Fruit fly (Drosophila melanogaster): ENCODE measurements around the gene CG15628.

CG15628 gene

dm6 chr2L:4861503-4861902 lies 39.9 kb downstream of the CG15628 start (continued):
- peak; percentile 6 for TF ChIP-seq Oli (tag; optimal IDR thresholded peaks at IDR 0.05)
- TF ChIP-seq Scr (GFP tag; IDR thresholded peaks at IDR 0.05; ENCODE audit: partially characterized antibody), result no peak
- TF ChIP-seq stwl (tag; optimal IDR thresholded peaks at IDR 0.05), result no peak
- TF ChIP-seq yki (optimal IDR thresholded peaks at IDR 0.05), result no peak
- TF ChIP-seq Hmx (GFP tag; optimal IDR thresholded peaks at IDR 0.05), result no peak
- TF ChIP-seq Dref (GFP tag; IDR thresholded peaks at IDR 0.05), result no peak
- 0 out of 3 replicates have a peak, but pooled peaks have one; percentile 27 for TF ChIP-seq Dbx (GFP tag; IDR thresholded peaks at IDR 0.05)
- peak; percentile 21; the same call in 1 of the 2 replicates for TF ChIP-seq CG31224 (GFP tag; IDR thresholded peaks at IDR 0.05)
- no peak for TF ChIP-seq eve (GFP tag; optimal IDR thresholded peaks at IDR 0.05)
- peak; percentile 57 for TF ChIP-seq mam (GFP tag; optimal IDR thresholded peaks at IDR 0.05)
- TF ChIP-seq sqz (GFP tag; optimal IDR thresholded peaks at IDR 0.05), result no peak
- no peak for TF ChIP-seq HLHmδ (GFP tag; optimal IDR thresholded peaks at IDR 0.05)
- TF ChIP-seq CG9932 (GFP tag; IDR thresholded peaks at IDR 0.05), result peak; percentile 55
- peak; percentile 39 for TF ChIP-seq scrt (GFP tag; optimal IDR thresholded peaks at IDR 0.05)
- TF ChIP-seq CG7987 (GFP tag; optimal IDR thresholded peaks at IDR 0.05), result no peak
- TF ChIP-seq sima (GFP tag; optimal IDR thresholded peaks at IDR 0.05), result no peak
- TF ChIP-seq CG2120 (GFP tag; optimal IDR thresholded peaks at IDR 0.05), result peak; percentile 37
- no peak for TF ChIP-seq Nf-YA (GFP tag; IDR thresholded peaks at IDR 0.05)
- TF ChIP-seq Sry-δ (GFP tag; optimal IDR thresholded peaks at IDR 0.05), result no peak
- TF ChIP-seq run (tag; optimal IDR thresholded peaks at IDR 0.05), result no peak
- no peak for TF ChIP-seq CG3726 (GFP tag; IDR thresholded peaks at IDR 0.05)
- TF ChIP-seq CG9437 (GFP tag; optimal IDR thresholded peaks at IDR 0.05), result no peak
- no peak for TF ChIP-seq HmgZ (tag; optimal IDR thresholded peaks at IDR 0.05)
- no peak for TF ChIP-seq pan (optimal IDR thresholded peaks at IDR 0.05)
- TF ChIP-seq pan (GFP tag; optimal IDR thresholded peaks at IDR 0.05 in 1 of 2, IDR thresholded peaks at IDR 0.05 in 1 of 2), result peak in 1 of 2 experiments; percentile 63
- TF ChIP-seq dmrt11E (tag; optimal IDR thresholded peaks at IDR 0.05), result no peak
- TF ChIP-seq CG10209 (GFP tag; optimal IDR thresholded peaks at IDR 0.05), result no peak
- TF ChIP-seq CG4424 (GFP tag; optimal IDR thresholded peaks at IDR 0.05), result peak; percentile 22

dm6 chr2L:4865400-4865799 lies 43.8 kb downstream of the CG15628 start:
- TF ChIP-seq Dfd (GFP tag; optimal IDR thresholded peaks at IDR 0.05), result peak in 1 of 2 experiments; percentile 55
- no peak for TF ChIP-seq inv (GFP tag; IDR thresholded peaks at IDR 0.05; ENCODE audit: partially characterized antibody)
- TF ChIP-seq Ets65A (GFP tag), result peak; percentile 20

- TF ChIP-seq Dfd (GFP tag; optimal IDR thresholded peaks at IDR 0.05) (no peak), CG18011 (GFP tag; optimal IDR thresholded peaks at IDR 0.05) (peak; percentile 58), grau (tag; optimal IDR thresholded peaks at IDR 0.05) (peak; percentile 57), Optix (GFP tag; IDR thresholded peaks at IDR 0.05) (no peak)
These were observed 46.8 kb downstream of the CG15628 start for dm6 chr2L:4868383-4868782.
